Fruit fly (Drosophila melanogaster): ENCODE data around the gene Srrm234.

Gene Srrm234

dm6 chr3L:1664876-1665275, at the start of gene Srrm234, which contains the start of gene CG7974:
TSS of gene Srrm234 (minus strand) at chr3L:1665064.
TSS of gene CG7974 (plus strand) at chr3L:1665138.
- no peak for TF ChIP-seq tj (GFP tag; optimal IDR thresholded peaks at IDR 0.05)
- peak; percentile 45 for TF ChIP-seq bab1 (GFP tag; optimal IDR thresholded peaks at IDR 0.05)
- TF ChIP-seq CG14711 (tag; optimal IDR thresholded peaks at IDR 0.05), result peak; percentile 1
- peak; percentile 44 for TF ChIP-seq Mnt (GFP tag; optimal IDR thresholded peaks at IDR 0.05)

- TF ChIP-seq cnc (optimal IDR thresholded peaks at IDR 0.05) (no peak), CG7101 (tag; optimal IDR thresholded peaks at IDR 0.05) (no peak), Crg-1 (GFP tag; optimal IDR thresholded peaks at IDR 0.05) (no peak), CG12768 (GFP tag; optimal IDR thresholded peaks at IDR 0.05) (no peak), Mnt (GFP tag; optimal IDR thresholded peaks at IDR 0.05) (no peak), CG1620 (GFP tag; optimal IDR thresholded peaks at IDR 0.05) (no peak), Clk (GFP tag; optimal IDR thresholded peaks at IDR 0.05) (no peak), ovo (GFP tag; optimal IDR thresholded peaks at IDR 0.05) (no peak), cic (GFP tag; optimal IDR thresholded peaks at IDR 0.05) (no peak), kay (GFP tag; ENCODE audit: borderline replicate concordance) (no peak), CG33017 (tag; optimal IDR thresholded peaks at IDR 0.05) (no peak), bab1 (GFP tag; optimal IDR thresholded peaks at IDR 0.05) (no peak), CG5204 (GFP tag; optimal IDR thresholded peaks at IDR 0.05) (no peak), tj (GFP tag; optimal IDR thresholded peaks at IDR 0.05) (no peak), CG11617 (GFP tag; optimal IDR thresholded peaks at IDR 0.05) (no peak), Hr96 (GFP tag; optimal IDR thresholded peaks at IDR 0.05) (no peak), CG14711 (tag; optimal IDR thresholded peaks at IDR 0.05) (no peak), pad (GFP tag; optimal IDR thresholded peaks at IDR 0.05) (no peak), CG7045 (GFP tag; optimal IDR thresholded peaks at IDR 0.05) (no peak)
These were observed 46.4 kb upstream of the Srrm234 start for dm6 chr3L:1711218-1711617.

dm6 chr3L:1710562-1710961, 45.7 kb upstream of the Srrm234 start:
- TF ChIP-seq CG1620 (GFP tag; optimal IDR thresholded peaks at IDR 0.05) (no peak), CG12768 (GFP tag; optimal IDR thresholded peaks at IDR 0.05) (no peak), CG14711 (tag; optimal IDR thresholded peaks at IDR 0.05) (no peak), CG5204 (GFP tag; optimal IDR thresholded peaks at IDR 0.05) (no peak), Clk (GFP tag; optimal IDR thresholded peaks at IDR 0.05) (no peak), CG33017 (tag; optimal IDR thresholded peaks at IDR 0.05) (no peak), Mnt (GFP tag; optimal IDR thresholded peaks at IDR 0.05) (no peak), pad (GFP tag; optimal IDR thresholded peaks at IDR 0.05) (no peak), Hr96 (GFP tag; optimal IDR thresholded peaks at IDR 0.05) (no peak), bab1 (GFP tag; optimal IDR thresholded peaks at IDR 0.05) (no peak), tj (GFP tag; optimal IDR thresholded peaks at IDR 0.05) (no peak), cic (GFP tag; optimal IDR thresholded peaks at IDR 0.05) (no peak), CG7045 (GFP tag; optimal IDR thresholded peaks at IDR 0.05) (no peak), toe (GFP tag; optimal IDR thresholded peaks at IDR 0.05) (no peak), ovo (GFP tag; optimal IDR thresholded peaks at IDR 0.05) (no peak), Crg-1 (GFP tag; optimal IDR thresholded peaks at IDR 0.05) (no peak), CG11617 (GFP tag; optimal IDR thresholded peaks at IDR 0.05) (no peak)

- TF ChIP-seq CG5204 (GFP tag; optimal IDR thresholded peaks at IDR 0.05) (no peak), pad (GFP tag; optimal IDR thresholded peaks at IDR 0.05) (no peak), CG33017 (tag; optimal IDR thresholded peaks at IDR 0.05) (no peak), cnc (optimal IDR thresholded peaks at IDR 0.05) (no peak)
These were observed 44.3 kb upstream of the Srrm234 start for dm6 chr3L:1709161-1709560.

dm6 chr3L:1702367-1702927, 37.6 kb upstream of the Srrm234 start, which contains the start of gene CG13931:
TSS of gene CG13931 (minus strand) at chr3L:1702407.
- TF ChIP-seq CG5204 (GFP tag; optimal IDR thresholded peaks at IDR 0.05), result no peak
- no peak for TF ChIP-seq ovo (GFP tag; optimal IDR thresholded peaks at IDR 0.05)
- TF ChIP-seq CG7101 (tag; optimal IDR thresholded peaks at IDR 0.05), result no peak
- no peak for TF ChIP-seq bab1 (GFP tag; optimal IDR thresholded peaks at IDR 0.05)
- no peak for TF ChIP-seq CG14711 (tag; optimal IDR thresholded peaks at IDR 0.05)
- TF ChIP-seq CG12768 (GFP tag; optimal IDR thresholded peaks at IDR 0.05), result no peak
- TF ChIP-seq Clk (GFP tag; optimal IDR thresholded peaks at IDR 0.05), result no peak
- TF ChIP-seq cic (GFP tag; optimal IDR thresholded peaks at IDR 0.05), result no peak

dm6 chr3L:1694317-1694716, 29.5 kb upstream of the Srrm234 start, which contains the start of gene CG12011:
TSS of gene CG12011 (plus strand) at chr3L:1694617.
- TF ChIP-seq kay (GFP tag; ENCODE audit: borderline replicate concordance) (no peak), CG14711 (tag; optimal IDR thresholded peaks at IDR 0.05) (no peak), CG7045 (GFP tag; optimal IDR thresholded peaks at IDR 0.05) (no peak), CG12768 (GFP tag; optimal IDR thresholded peaks at IDR 0.05) (no peak), pad (GFP tag; optimal IDR thresholded peaks at IDR 0.05) (no peak), CG5204 (GFP tag; optimal IDR thresholded peaks at IDR 0.05) (no peak), Crg-1 (GFP tag; optimal IDR thresholded peaks at IDR 0.05) (no peak)

dm6 chr3L:1692859-1693258, 28.0 kb upstream of the Srrm234 start:
- TF ChIP-seq tj (GFP tag; optimal IDR thresholded peaks at IDR 0.05), result no peak
